Fruit fly (Drosophila melanogaster) whole organism, embryonic: ENCODE results near the gene CG10560.
A peak's percentile ranks its signal among the peaks of the same experiment; 100 is the strongest.

Source experiments
- Bgb ChIP-seq: fragments of 200-800 bp; sonication (Bioruptor generic); IDR thresholded peaks from 2 replicates; pipeline ENCODE4 v1.3.6; 2022; ENCODE audit warnings: missing biosample characterization, missing genetic modification characterization; ENCODE audit not compliant: partially characterized antibody
- CG12071 ChIP-seq: fragments of 200-800 bp; sonication (Bioruptor generic); optimal IDR thresholded peaks from 3 replicates; lab custom pipeline; 2018; ENCODE audit warnings: missing biosample characterization, mild to moderate bottlenecking, missing genetic modification characterization
- CG13123 ChIP-seq: fragments of 200-800 bp; sonication (Bioruptor generic); optimal IDR thresholded peaks from 2 replicates; lab custom pipeline; 2016; ENCODE audit warnings: missing biosample characterization, missing genetic modification characterization
- CG13287 ChIP-seq: fragments of 200-800 bp; sonication (Bioruptor generic); IDR thresholded peaks from 2 replicates; pipeline ENCODE4 v1.3.6; 2022; ENCODE audit warnings: missing biosample characterization, missing genetic modification characterization; ENCODE audit not compliant: partially characterized antibody
- CG13296 ChIP-seq: fragments of 200-800 bp; sonication (Bioruptor generic); optimal IDR thresholded peaks from 3 replicates; lab custom pipeline; 2018; ENCODE audit warnings: missing biosample characterization, mild to moderate bottlenecking, missing genetic modification characterization
- CG13894 ChIP-seq: fragments of 200-800 bp; sonication (Bioruptor generic); optimal IDR thresholded peaks from 3 replicates; lab custom pipeline; 2018; ENCODE audit warnings: missing biosample characterization, mild to moderate bottlenecking, missing genetic modification characterization, moderate library complexity
- CG14965 ChIP-seq: fragments of 200-800 bp; sonication (Bioruptor generic); optimal IDR thresholded peaks from 2 replicates; lab custom pipeline; 2016; ENCODE audit warnings: missing biosample characterization, missing genetic modification characterization, borderline replicate concordance
- CG1603 ChIP-seq: fragments of 200-800 bp; sonication (Bioruptor generic); optimal IDR thresholded peaks from 2 replicates; lab custom pipeline; 2019; ENCODE audit warnings: missing biosample characterization, mild to moderate bottlenecking, missing genetic modification characterization, moderate library complexity
- CG2678 ChIP-seq: fragments of 200-800 bp; sonication (Bioruptor generic); optimal IDR thresholded peaks from 3 replicates; lab custom pipeline; 2019; ENCODE audit warnings: missing biosample characterization, mild to moderate bottlenecking, missing genetic modification characterization, moderate library complexity
- CG3281 ChIP-seq: fragments of 200-800 bp; sonication (Bioruptor generic); optimal IDR thresholded peaks from 3 replicates; lab custom pipeline; 2017; ENCODE audit warnings: missing biosample characterization, mild to moderate bottlenecking, missing genetic modification characterization
- CG3407 ChIP-seq: fragments of 200-800 bp; sonication (Bioruptor generic); optimal IDR thresholded peaks from 2 replicates; lab custom pipeline; 2018; ENCODE audit warnings: missing biosample characterization, mild to moderate bottlenecking, missing genetic modification characterization
- CG34376 ChIP-seq: fragments of 200-800 bp; sonication (Bioruptor generic); optimal IDR thresholded peaks from 2 replicates; lab custom pipeline; 2018; ENCODE audit warnings: missing biosample characterization, mild to moderate bottlenecking, missing genetic modification characterization
- CG34422 ChIP-seq: fragments of 200-800 bp; sonication (Bioruptor generic); IDR thresholded peaks from 3 replicates; pipeline ENCODE4 v1.3.6; 2022; ENCODE audit warnings: missing biosample characterization, missing genetic modification characterization
- CG4360 ChIP-seq: fragments of 200-800 bp; sonication (Bioruptor generic); IDR thresholded peaks from 2 replicates; pipeline ENCODE4 v1.3.6; 2022; ENCODE audit warnings: missing biosample characterization, missing genetic modification characterization
- CG6791 ChIP-seq: fragments of 200-800 bp; sonication (Bioruptor generic); IDR thresholded peaks from 3 replicates; pipeline ENCODE4 v1.3.6; 2022; ENCODE audit warnings: missing biosample characterization, missing genetic modification characterization; ENCODE audit not compliant: partially characterized antibody
- CG8089 ChIP-seq: fragments of 200-800 bp; sonication (Bioruptor generic); optimal IDR thresholded peaks from 3 replicates; lab custom pipeline; 2016; ENCODE audit warnings: missing biosample characterization, missing genetic modification characterization
- D19B ChIP-seq: fragments of 200-800 bp; sonication (Bioruptor generic); optimal IDR thresholded peaks from 2 replicates; lab custom pipeline; 2017; ENCODE audit warnings: missing biosample characterization, mild to moderate bottlenecking, missing genetic modification characterization
- Eip74EF ChIP-seq, 2 experiments: fragments of 200-800 bp in 1 of 2; fragments of >200 bp in 1 of 2; sonication (Bioruptor generic) in 1 of 2; optimal IDR thresholded peaks; 2 replicates each; lab custom pipeline; 2017 to 2019; ENCODE audit warnings: missing biosample characterization in 2 of 2, missing genetic modification characterization in 2 of 2, mild to moderate bottlenecking in 1 of 2, moderate library complexity in 1 of 2
- Ets97D ChIP-seq: fragments of 200-800 bp; sonication (Bioruptor generic); optimal IDR thresholded peaks from 3 replicates; lab custom pipeline; 2016; ENCODE audit warnings: missing biosample characterization, missing genetic modification characterization
- HLH3B ChIP-seq: fragments of 200-800 bp; sonication (Bioruptor generic); IDR thresholded peaks from 2 replicates; pipeline ENCODE4 v1.3.6; 2022; ENCODE audit warnings: missing biosample characterization, missing genetic modification characterization
- NC2β ChIP-seq: fragments of 200-800 bp; sonication (Bioruptor generic); optimal IDR thresholded peaks from 2 replicates; lab custom pipeline; 2016; ENCODE audit warnings: missing biosample characterization, missing genetic modification characterization
- Pdp1 ChIP-seq, 2 experiments: fragments of 200-800 bp; sonication (Bioruptor generic); optimal IDR thresholded peaks; 3 replicates each; lab custom pipeline; 2016; ENCODE audit warnings: missing biosample characterization in 2 of 2, missing genetic modification characterization in 2 of 2, mild to moderate bottlenecking in 1 of 2, moderate library complexity in 1 of 2
- Sry-δ ChIP-seq: fragments of 200-800 bp; sonication (Bioruptor generic); optimal IDR thresholded peaks from 2 replicates; lab custom pipeline; 2016; ENCODE audit warnings: missing biosample characterization, missing genetic modification characterization
- aop ChIP-seq: fragments of 200-800 bp; sonication (Bioruptor generic); IDR thresholded peaks from 2 replicates; pipeline ENCODE4 v1.3.6; 2022; ENCODE audit warnings: missing biosample characterization, missing genetic modification characterization
- cato ChIP-seq: fragments of 200-800 bp; sonication (Bioruptor generic); optimal IDR thresholded peaks from 2 replicates; lab custom pipeline; 2016; ENCODE audit warnings: missing biosample characterization, missing genetic modification characterization, borderline replicate concordance
- en ChIP-seq: fragments of 200-800 bp; sonication (Bioruptor generic); optimal IDR thresholded peaks from 2 replicates; lab custom pipeline; 2016; ENCODE audit warnings: missing biosample characterization, missing genetic modification characterization
- exex ChIP-seq: fragments of 200-800 bp; sonication (Bioruptor generic); optimal IDR thresholded peaks from 4 replicates; lab custom pipeline; 2018; ENCODE audit warnings: missing biosample characterization, mild to moderate bottlenecking, missing genetic modification characterization, moderate library complexity
- gcm2 ChIP-seq: fragments of 200-800 bp; sonication (Bioruptor generic); optimal IDR thresholded peaks from 2 replicates; lab custom pipeline; 2016; ENCODE audit warnings: missing biosample characterization, missing genetic modification characterization
- kay ChIP-seq: fragments of 200-800 bp; sonication (Bioruptor generic); optimal IDR thresholded peaks from 2 replicates; lab custom pipeline; 2016; ENCODE audit warnings: missing biosample characterization, missing genetic modification characterization
- maf-S ChIP-seq: fragments of 200-800 bp; sonication (Bioruptor generic); optimal IDR thresholded peaks from 2 replicates; lab custom pipeline; 2016; ENCODE audit warnings: missing biosample characterization, missing genetic modification characterization
- mirr ChIP-seq: fragments of 200-800 bp; sonication (Bioruptor generic); optimal IDR thresholded peaks from 3 replicates; lab custom pipeline; 2018; ENCODE audit warnings: missing biosample characterization, mild to moderate bottlenecking, missing genetic modification characterization
- prd ChIP-seq, 3 experiments: fragments of >200 bp in 2 of 3; fragments of 200-800 bp in 1 of 3; sonication (Bioruptor generic) in 1 of 3; optimal IDR thresholded peaks in 2 of 3; IDR thresholded peaks in 1 of 3; 2 replicates in 2 of 3; 3 replicates in 1 of 3; pipeline versions ENCODE4 v1.3.6 to Lab custom; 2017 to 2022; ENCODE audit warnings: missing biosample characterization in 1 of 3, missing genetic modification characterization in 1 of 3
- rib ChIP-seq: fragments of 200-800 bp; sonication (Bioruptor generic); IDR thresholded peaks from 2 replicates; pipeline ENCODE4 v1.3.6; 2022; ENCODE audit warnings: missing biosample characterization, missing genetic modification characterization
- sim ChIP-seq: fragments of 200-800 bp; sonication (Bioruptor generic); IDR thresholded peaks from 2 replicates; pipeline ENCODE4 v1.3.6; 2022; ENCODE audit warnings: missing biosample characterization, missing genetic modification characterization
- slp2 ChIP-seq: fragments of 200-800 bp; sonication (Bioruptor generic); optimal IDR thresholded peaks from 2 replicates; lab custom pipeline; 2016; ENCODE audit warnings: missing biosample characterization, missing genetic modification characterization
- stwl ChIP-seq: fragments of 200-800 bp; sonication (Bioruptor generic); optimal IDR thresholded peaks from 3 replicates; lab custom pipeline; 2018; ENCODE audit warnings: missing biosample characterization, mild to moderate bottlenecking, missing genetic modification characterization, moderate library complexity
- sug ChIP-seq: fragments of 200-800 bp; optimal IDR thresholded peaks from 2 replicates; lab custom pipeline; 2019; ENCODE audit warnings: missing biosample characterization, mild to moderate bottlenecking, missing genetic modification characterization, moderate library complexity
- tll ChIP-seq, 2 experiments: fragments of 200-800 bp in 1 of 2; fragments of >200 bp in 1 of 2; sonication (Bioruptor generic) in 1 of 2; optimal IDR thresholded peaks; 2 replicates each; lab custom pipeline; 2017 to 2019; ENCODE audit warnings: missing biosample characterization in 2 of 2, missing genetic modification characterization in 2 of 2, mild to moderate bottlenecking in 1 of 2, moderate library complexity in 1 of 2
- ttk ChIP-seq: fragments of 200-800 bp; sonication (Bioruptor generic); IDR thresholded peaks from 2 replicates; pipeline ENCODE4 v2.1.2; 2022; ENCODE audit warnings: missing biosample characterization, missing genetic modification characterization
- vnd ChIP-seq: fragments of 200-800 bp; sonication (Bioruptor generic); IDR thresholded peaks from 3 replicates; pipeline ENCODE4 v1.3.6; 2022; ENCODE audit warnings: missing biosample characterization, missing genetic modification characterization; ENCODE audit not compliant: partially characterized antibody

Gene CG10560

dm6 chr3R:25320051-25320705, at the start of gene CG10560:
Gene CG10560 (minus strand): TSS chr3R:25320101.
- TF ChIP-seq mirr (GFP tag; lab: Kevin White, UChicago) (peak; percentile 30), CG2678 (tag; lab: Kevin White, UChicago) (peak; percentile 43), aop (no peak), Eip74EF (GFP tag; optimal IDR thresholded peaks at IDR 0.05; lab: Kevin White, UChicago) (peak in 1 of 2 experiments; percentile 7), CG12071 (GFP tag; lab: Kevin White, UChicago) (peak; percentile 20), CG14965 (GFP tag; lab: Kevin White, UChicago) (no peak), CG13123 (no peak), sug (tag; lab: Kevin White, UChicago) (peak; percentile 69), CG13296 (GFP tag; lab: Kevin White, UChicago) (peak; percentile 46), CG8089 (GFP tag; lab: Kevin White, UChicago) (no peak), CG34376 (GFP tag; lab: Kevin White, UChicago) (peak; percentile 3), sim (GFP tag; lab: Robert Waterston, UW) (no peak), Pdp1 (GFP tag; optimal IDR thresholded peaks at IDR 0.05; lab: Kevin White, UChicago) (peak in 1 of 2 experiments; percentile 54), D19B (GFP tag; lab: Kevin White, UChicago) (peak; percentile 86), CG3281 (GFP tag; lab: Kevin White, UChicago) (peak; percentile 1), CG13894 (tag; lab: Kevin White, UChicago) (peak; percentile 67)

dm6 chr3R:25357985-25358384, 38.1 kb upstream of the CG10560 start, which contains the start of gene ND-49L:
Gene ND-49L (plus strand): TSS chr3R:25358285.
- TF ChIP-seq NC2β (GFP tag; lab: Kevin White, UChicago) (no peak), Ets97D (no peak), prd (optimal IDR thresholded peaks at IDR 0.05; lab: Kevin White, UChicago) (no peak), prd (GFP tag; IDR thresholded peaks at IDR 0.05; lab: Robert Waterston, UW) (no peak), stwl (tag; lab: Kevin White, UChicago) (no peak), kay (GFP tag; lab: Kevin White, UChicago) (no peak), en (GFP tag; lab: Kevin White, UChicago) (no peak), CG6791 (GFP tag; lab: Robert Waterston, UW) (no peak)

- TF ChIP-seq tll (GFP tag; optimal IDR thresholded peaks at IDR 0.05; lab: Kevin White, UChicago): no peak
- TF ChIP-seq ttk (GFP tag; lab: Robert Waterston, UW): no peak
- no peak for TF ChIP-seq Sry-δ (GFP tag; lab: Kevin White, UChicago)
- no peak for TF ChIP-seq maf-S
- no peak for TF ChIP-seq gcm2 (GFP tag; lab: Kevin White, UChicago)
- TF ChIP-seq sug (tag; lab: Kevin White, UChicago): peak; percentile 89
- TF ChIP-seq Bgb (GFP tag; lab: Robert Waterston, UW): no peak
- TF ChIP-seq CG34422 (GFP tag; lab: Robert Waterston, UW): no peak
- TF ChIP-seq cato (GFP tag; lab: Kevin White, UChicago): no peak
- TF ChIP-seq vnd (GFP tag; lab: Robert Waterston, UW): peak; percentile 19; the same call in 1 of the 3 replicates
- no peak for TF ChIP-seq CG1603 (tag; lab: Kevin White, UChicago)
- TF ChIP-seq CG13287 (GFP tag; lab: Robert Waterston, UW): no peak
- TF ChIP-seq HLH3B (GFP tag; lab: Robert Waterston, UW): no peak
- TF ChIP-seq CG4360 (GFP tag; lab: Robert Waterston, UW): no peak
- no peak for TF ChIP-seq slp2 (GFP tag; lab: Kevin White, UChicago)
- no peak for TF ChIP-seq rib (GFP tag; lab: Robert Waterston, UW)
- peak; percentile 72 for TF ChIP-seq exex (tag; lab: Kevin White, UChicago)
- no peak for TF ChIP-seq CG3407 (GFP tag; lab: Kevin White, UChicago)
These were observed 27.0 kb upstream of the CG10560 start, which contains the start of gene tobi for dm6 chr3R:25346899-25347298. Gene tobi (minus strand): TSS chr3R:25346921.
